Worm (Caenorhabditis elegans): ENCODE measurements around the gene klp-18.
A peak's percentile ranks its signal among the peaks of the same experiment; 100 is the strongest.

klp-18 gene

ce11 chrIV:7016502-7016901 is 23.5 kb upstream of the klp-18 start (continued):
- no peak for TF ChIP-seq unc-30 (tag; optimal IDR thresholded peaks at IDR 0.05)
- peak; percentile 25; the same call in 1 of the 2 replicates for TF ChIP-seq isw-1 (GFP tag; IDR thresholded peaks at IDR 0.05)
- TF ChIP-seq unc-62 (GFP tag; optimal IDR thresholded peaks at IDR 0.05), result no peak
- TF ChIP-seq ceh-90 (tag; optimal IDR thresholded peaks at IDR 0.05), result no peak
- no peak for TF ChIP-seq zag-1 (tag; optimal IDR thresholded peaks at IDR 0.05)
- TF ChIP-seq irx-1 (tag; optimal IDR thresholded peaks at IDR 0.05), result peak; percentile 44
- TF ChIP-seq hlh-4 (tag; optimal IDR thresholded peaks at IDR 0.05), result no peak
- no peak for TF ChIP-seq ces-1 (GFP tag; optimal IDR thresholded peaks at IDR 0.05)
- no peak for TF ChIP-seq unc-130 (tag; optimal IDR thresholded peaks at IDR 0.05)
- TF ChIP-seq ceh-8 (GFP tag; optimal IDR thresholded peaks at IDR 0.05), result no peak
- no peak for TF ChIP-seq rnt-1 (tag; optimal IDR thresholded peaks at IDR 0.05)
- TF ChIP-seq pqm-1 (tag; optimal IDR thresholded peaks at IDR 0.05), result no peak
- no peak for TF ChIP-seq unc-98 (GFP tag; IDR thresholded peaks at IDR 0.05)
- no peak for TF ChIP-seq sox-4 (tag; optimal IDR thresholded peaks at IDR 0.05)
- TF ChIP-seq xbp-1 (tag; optimal IDR thresholded peaks at IDR 0.05), result peak; percentile 0
- TF ChIP-seq mdl-1 (tag; optimal IDR thresholded peaks at IDR 0.05), result peak in 1 of 2 experiments; percentile 32
- TF ChIP-seq unc-86 (tag; optimal IDR thresholded peaks at IDR 0.05), result peak; percentile 50
- TF ChIP-seq nhr-19 (GFP tag; conservative IDR thresholded peaks at IDR 0.05), result no peak
- TF ChIP-seq blmp-1 (tag; optimal IDR thresholded peaks at IDR 0.05), result peak; percentile 35
- TF ChIP-seq Y116A8C.19 (tag; optimal IDR thresholded peaks at IDR 0.05; ENCODE audit: borderline replicate concordance), result no peak
- TF ChIP-seq mef-2 (tag; optimal IDR thresholded peaks at IDR 0.05), result no peak
- TF ChIP-seq nhr-11 (tag; optimal IDR thresholded peaks at IDR 0.05), result no peak
- TF ChIP-seq mab-9 (GFP tag; IDR thresholded peaks at IDR 0.05), result no peak
- TF ChIP-seq nhr-20 (tag; optimal IDR thresholded peaks at IDR 0.05), result peak; percentile 42
- peak; percentile 49 for TF ChIP-seq jun-1 (tag; optimal IDR thresholded peaks at IDR 0.05)
- TF ChIP-seq nhr-28 (tag; optimal IDR thresholded peaks at IDR 0.05), result no peak
- TF ChIP-seq lin-14 (GFP tag; optimal IDR thresholded peaks at IDR 0.05), result peak; percentile 86
- no peak for TF ChIP-seq ets-5 (GFP tag; IDR thresholded peaks at IDR 0.05)
- peak in 1 of 6 experiments; percentile 44 for TF ChIP-seq elt-3 (tag; optimal IDR thresholded peaks at IDR 0.05)
- TF ChIP-seq hpl-2 (GFP tag; optimal IDR thresholded peaks at IDR 0.05), result no peak
- no peak for TF ChIP-seq alr-1 (tag; optimal IDR thresholded peaks at IDR 0.05; ENCODE audit: borderline replicate concordance)
- TF ChIP-seq lin-15B (tag; optimal IDR thresholded peaks at IDR 0.05), result no peak
- peak; percentile 67 for TF ChIP-seq nhr-71 (tag; optimal IDR thresholded peaks at IDR 0.05)
- TF ChIP-seq F16B12.6 (tag; optimal IDR thresholded peaks at IDR 0.05), result no peak
- TF ChIP-seq lir-3 (tag; optimal IDR thresholded peaks at IDR 0.05; ENCODE audit: poor library complexity), result no peak
- TF ChIP-seq zip-4 (GFP tag; optimal IDR thresholded peaks at IDR 0.05), result no peak
- peak; percentile 40 for TF ChIP-seq lin-13 (GFP tag; optimal IDR thresholded peaks at IDR 0.05)
- no peak for TF ChIP-seq efl-3 (GFP tag; optimal IDR thresholded peaks at IDR 0.05)
- TF ChIP-seq elt-2 (tag; optimal IDR thresholded peaks at IDR 0.05), result peak; percentile 30
- TF ChIP-seq lsy-2 (tag; optimal IDR thresholded peaks at IDR 0.05), result peak; percentile 41 to 62
- peak; percentile 60 for TF ChIP-seq snu-23 (GFP tag; optimal IDR thresholded peaks at IDR 0.05)
- no peak for TF ChIP-seq nhr-237 (tag; optimal IDR thresholded peaks at IDR 0.05)
- TF ChIP-seq tbx-2 (tag; optimal IDR thresholded peaks at IDR 0.05), result peak; percentile 40
- TF ChIP-seq snpc-4 (tag; optimal IDR thresholded peaks at IDR 0.05), result peak; percentile 12
- TF ChIP-seq skn-1 (tag; optimal IDR thresholded peaks at IDR 0.05), result peak; percentile 44
- TF ChIP-seq tlp-1 (tag; optimal IDR thresholded peaks at IDR 0.05), result no peak
- peak; percentile 48 for TF ChIP-seq swsn-7 (tag; optimal IDR thresholded peaks at IDR 0.05)
- peak; percentile 19 to 34 (median 20) for TF ChIP-seq dpl-1 (GFP tag; optimal IDR thresholded peaks at IDR 0.05)
- TF ChIP-seq nhr-90 (tag; optimal IDR thresholded peaks at IDR 0.05; ENCODE audit: poor library complexity), result no peak
- peak; percentile 83 for TF ChIP-seq nhr-85 (tag)
- TF ChIP-seq efl-1 (optimal IDR thresholded peaks at IDR 0.05), result peak; percentile 52 to 55
- TF ChIP-seq efl-1 (GFP tag; optimal IDR thresholded peaks at IDR 0.05 in 1 of 2), result peak; percentile 13 to 75
- TF ChIP-seq ceh-82 (tag; optimal IDR thresholded peaks at IDR 0.05), result peak in 1 of 3 experiments; percentile 29
- no peak for TF ChIP-seq pag-3 (tag; optimal IDR thresholded peaks at IDR 0.05; ENCODE audit: borderline replicate concordance, insufficient read depth)
